Worm (Caenorhabditis elegans): Measurements from ENCODE around the gene srh-33.

- TF ChIP-seq dao-5 (tag; optimal IDR thresholded peaks at IDR 0.05), result no peak
- TF ChIP-seq W03F9.2 (tag; optimal IDR thresholded peaks at IDR 0.05), result no peak
Measured at ce11 chrV:433898-434297, 9.2 kb downstream of the srh-33 start, which contains the start of gene B0554.2.

Data from whole organism, L4/young adult.